Worm (Caenorhabditis elegans) whole organism, L2 larva: ENCODE data around the gene dlc-1.

Experiments
- ama-1 ChIP-seq: fragments of 150-350 bp; optimal IDR thresholded peaks from 2 replicates; lab custom pipeline; 2018; ENCODE audit warnings: inconsistent platforms
- elt-3 ChIP-seq: sonication (generic microtip); optimal IDR thresholded peaks from 2 replicates; lab custom pipeline; 2017; ENCODE audit warnings: missing biosample characterization, missing genetic modification characterization
- mab-5 ChIP-seq: fragments of 150-350 bp; optimal IDR thresholded peaks from 2 replicates; lab custom pipeline; 2014; ENCODE audit warnings: missing biosample characterization, missing genetic modification characterization
- mdl-1 ChIP-seq, 2 experiments: fragments of 150-350 bp in 1 of 2; sonication (generic microtip) in 1 of 2; optimal IDR thresholded peaks; 2 replicates each; lab custom pipeline; 2017; ENCODE audit warnings: missing biosample characterization in 2 of 2, missing genetic modification characterization in 2 of 2
- nhr-237 ChIP-seq: fragments of 150-350 bp; optimal IDR thresholded peaks from 2 replicates; lab custom pipeline; 2014; ENCODE audit warnings: missing biosample characterization, missing genetic modification characterization

DNA sequence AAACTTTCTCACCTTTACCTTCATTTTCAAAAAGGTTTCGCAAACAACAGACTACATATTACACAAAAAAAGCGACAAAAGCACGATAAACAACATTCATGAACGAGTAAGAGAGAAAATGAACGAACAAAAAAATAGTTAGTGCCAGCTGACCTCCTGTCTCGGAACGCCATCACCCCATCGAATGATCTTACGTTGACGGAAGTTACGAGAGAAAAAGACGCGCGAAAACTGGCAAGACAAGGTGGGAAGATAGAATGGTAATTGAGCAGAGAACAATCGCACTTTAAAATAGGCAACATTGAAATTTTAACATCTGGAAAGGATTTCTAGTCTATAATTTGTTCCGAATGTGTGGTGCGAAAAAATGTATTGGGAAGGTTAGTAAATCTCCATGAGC is 43.4 kb downstream of the dlc-1 start:
- TF ChIP-seq elt-3 (tag; lab: Kevin White, UChicago) (no peak), nhr-237 (tag; lab: Kevin White, UChicago) (no peak), mdl-1 (tag; optimal IDR thresholded peaks at IDR 0.05; lab: Kevin White, UChicago) (peak in 1 of 2 experiments; percentile 20), ama-1 (lab: Kevin White, UChicago) (no peak), mab-5 (no peak)
